Fruit fly (Drosophila melanogaster): ENCODE data around the gene Tgs1.

Gene Tgs1

DNA sequence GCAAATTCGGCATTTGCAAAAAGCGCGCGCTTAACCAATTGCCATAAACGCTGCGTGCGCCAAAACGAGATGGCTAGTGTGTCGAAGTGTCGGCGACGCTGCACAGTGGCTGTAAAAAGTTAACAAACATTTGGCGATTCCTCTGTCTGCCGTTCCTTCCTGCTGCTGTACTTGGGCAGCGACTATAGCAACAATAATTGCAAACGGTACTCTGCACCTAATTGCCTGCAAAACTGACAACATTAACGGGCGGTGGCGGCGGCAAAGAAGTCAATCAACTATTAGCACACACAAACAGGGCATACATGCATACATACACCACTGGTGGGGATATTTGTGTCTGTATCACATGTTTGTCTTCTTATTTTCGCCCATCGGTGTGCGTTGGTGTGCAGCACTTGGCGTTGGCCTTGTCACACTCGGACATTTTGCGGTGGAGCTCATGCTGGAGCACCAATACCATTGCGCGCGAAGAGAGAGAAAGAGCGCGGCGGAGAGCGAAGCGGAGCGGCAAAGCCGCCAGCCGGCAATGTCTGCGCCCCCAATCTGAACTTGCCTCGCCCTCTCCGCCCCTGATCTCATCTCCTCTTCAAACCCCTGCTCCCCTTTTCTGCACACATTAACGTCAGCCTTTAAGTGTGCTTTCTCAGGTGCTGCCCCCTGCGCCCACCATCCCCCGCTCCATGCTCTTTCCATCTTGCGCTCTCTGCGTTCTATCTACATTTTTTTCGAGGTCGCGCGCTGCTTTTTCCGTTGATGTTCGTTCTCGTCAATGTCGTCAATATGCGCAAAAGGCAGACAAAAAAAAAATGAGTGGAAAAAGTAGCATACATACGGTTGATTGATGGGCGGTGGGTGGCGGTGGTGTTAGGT lies 10.9 kb upstream of the Tgs1 start (continued):
- TF ChIP-seq Lim3 (GFP tag; IDR thresholded peaks at IDR 0.05), result no peak
- no peak for TF ChIP-seq jumu (GFP tag; optimal IDR thresholded peaks at IDR 0.05)
- TF ChIP-seq pho (GFP tag; optimal IDR thresholded peaks at IDR 0.05), result no peak
- no peak for TF ChIP-seq dm (GFP tag; optimal IDR thresholded peaks at IDR 0.05)
- no peak for TF ChIP-seq tup (GFP tag; optimal IDR thresholded peaks at IDR 0.05)
- no peak for TF ChIP-seq CG11695 (GFP tag; IDR thresholded peaks at IDR 0.05)
- no peak for TF ChIP-seq CG9876 (GFP tag; optimal IDR thresholded peaks at IDR 0.05)
- no peak for TF ChIP-seq h (optimal IDR thresholded peaks at IDR 0.05)
- no peak for TF ChIP-seq disco-r (GFP tag; optimal IDR thresholded peaks at IDR 0.05)
- no peak for TF ChIP-seq CG7987 (GFP tag; optimal IDR thresholded peaks at IDR 0.05)
- no peak for TF ChIP-seq amos (GFP tag; IDR thresholded peaks at IDR 0.05; ENCODE audit: partially characterized antibody)
- no peak for TF ChIP-seq nerfin-1 (tag; optimal IDR thresholded peaks at IDR 0.05)
- TF ChIP-seq NC2β (GFP tag; optimal IDR thresholded peaks at IDR 0.05), result no peak
- TF ChIP-seq CG18764 (GFP tag; optimal IDR thresholded peaks at IDR 0.05), result no peak
- no peak for TF ChIP-seq D19B (GFP tag; optimal IDR thresholded peaks at IDR 0.05)
- no peak for TF ChIP-seq CG10267 (tag; optimal IDR thresholded peaks at IDR 0.05)
- no peak for TF ChIP-seq CG16813 (GFP tag; IDR thresholded peaks at IDR 0.05; ENCODE audit: partially characterized antibody)
- TF ChIP-seq CG14965 (GFP tag; optimal IDR thresholded peaks at IDR 0.05; ENCODE audit: borderline replicate concordance), result no peak
- TF ChIP-seq Optix (GFP tag; IDR thresholded peaks at IDR 0.05), result no peak; the same call in 2 of the 3 replicates
- TF ChIP-seq CG6175 (GFP tag; IDR thresholded peaks at IDR 0.05), result peak; percentile 95
- 0 out of 3 replicates have a peak, but pooled peaks have one; percentile 41 for TF ChIP-seq zfh1 (GFP tag; IDR thresholded peaks at IDR 0.05)
- TF ChIP-seq Mes4 (GFP tag; optimal IDR thresholded peaks at IDR 0.05), result no peak
- no peak for TF ChIP-seq Tbp (GFP tag; optimal IDR thresholded peaks at IDR 0.05)
- no peak for TF ChIP-seq CG4854 (GFP tag; optimal IDR thresholded peaks at IDR 0.05)
- TF ChIP-seq dan (GFP tag; IDR thresholded peaks at IDR 0.05), result no peak
- TF ChIP-seq inv (GFP tag; IDR thresholded peaks at IDR 0.05; ENCODE audit: partially characterized antibody), result no peak
- TF ChIP-seq cato (GFP tag; optimal IDR thresholded peaks at IDR 0.05; ENCODE audit: borderline replicate concordance), result no peak
- TF ChIP-seq NC2α (GFP tag; optimal IDR thresholded peaks at IDR 0.05), result no peak
- peak; percentile 29 for TF ChIP-seq CG15269 (tag; optimal IDR thresholded peaks at IDR 0.05)
- no peak for TF ChIP-seq CG6272 (GFP tag; IDR thresholded peaks at IDR 0.05)
- TF ChIP-seq CG4282 (GFP tag; optimal IDR thresholded peaks at IDR 0.05), result no peak
- TF ChIP-seq Hey (tag; optimal IDR thresholded peaks at IDR 0.05), result no peak
- no peak for TF ChIP-seq CG3995 (GFP tag; optimal IDR thresholded peaks at IDR 0.05)
- peak; percentile 91 to 94 for TF ChIP-seq Trl (optimal IDR thresholded peaks at IDR 0.05)
- TF ChIP-seq Trl (GFP tag; optimal IDR thresholded peaks at IDR 0.05), result peak; percentile 43
- TF ChIP-seq CHES-1-like (GFP tag; optimal IDR thresholded peaks at IDR 0.05), result peak; percentile 12
- TF ChIP-seq CG11456 (GFP tag; IDR thresholded peaks at IDR 0.05), result 0 out of 3 replicates have a peak, but pooled peaks have one; percentile 42
- no peak for TF ChIP-seq CG12236 (GFP tag; optimal IDR thresholded peaks at IDR 0.05)
- TF ChIP-seq Aef1 (GFP tag; IDR thresholded peaks at IDR 0.05), result no peak
- no peak for TF ChIP-seq CG7372 (GFP tag; IDR thresholded peaks at IDR 0.05)
- no peak for TF ChIP-seq Sox100B (GFP tag; optimal IDR thresholded peaks at IDR 0.05)
- no peak for TF ChIP-seq CG4404 (GFP tag; IDR thresholded peaks at IDR 0.05)
- no peak for TF ChIP-seq CG3281 (GFP tag; optimal IDR thresholded peaks at IDR 0.05)
- TF ChIP-seq BtbVII (GFP tag; optimal IDR thresholded peaks at IDR 0.05), result no peak
- TF ChIP-seq NK7.1 (GFP tag; optimal IDR thresholded peaks at IDR 0.05), result no peak
- TF ChIP-seq tio (GFP tag; optimal IDR thresholded peaks at IDR 0.05), result no peak
- no peak for TF ChIP-seq zen (tag; optimal IDR thresholded peaks at IDR 0.05)
- no peak for TF ChIP-seq CG12071 (GFP tag; optimal IDR thresholded peaks at IDR 0.05)
- no peak for TF ChIP-seq Oaz (GFP tag; IDR thresholded peaks at IDR 0.05)
- TF ChIP-seq CG9727 (GFP tag; optimal IDR thresholded peaks at IDR 0.05), result no peak
- no peak for TF ChIP-seq Ssrp (tag; optimal IDR thresholded peaks at IDR 0.05)
